Fruit fly (Drosophila melanogaster) Kc167 (cell line): ENCODE data around the gene CG17746.

ENCODE experiments used
- Myc ChIP-seq: fragments of >200 bp; optimal IDR thresholded peaks from 2 replicates; lab custom pipeline; 2017; ENCODE audit warnings: missing external identifiers
- Sin3A ChIP-seq: fragments of >200 bp; optimal IDR thresholded peaks from 2 replicates; lab custom pipeline; 2018; ENCODE audit warnings: missing external identifiers
- h ChIP-seq: fragments of >200 bp; optimal IDR thresholded peaks from 3 replicates; lab custom pipeline; 2018; ENCODE audit warnings: missing external identifiers
- insv ChIP-seq: fragments of >200 bp; optimal IDR thresholded peaks from 3 replicates; lab custom pipeline; 2018; ENCODE audit warnings: missing external identifiers
- psq ChIP-seq: fragments of >200 bp; optimal IDR thresholded peaks from 2 replicates; lab custom pipeline; 2017; ENCODE audit warnings: missing external identifiers
- ttk ChIP-seq: sonication (Bioruptor generic); optimal IDR thresholded peaks from 2 replicates; lab custom pipeline; 2017; ENCODE audit warnings: missing external identifiers

The CG17746 gene

dm6 chr3L:3197464-3197863 lies 41.9 kb downstream of the CG17746 start, which contains the start of gene CG14966:
Gene CG14966 (minus strand): TSS chr3L:3197631.
- TF ChIP-seq Myc (lab: Kevin White, UChicago) (no peak), insv (lab: Kevin White, UChicago) (no peak), Sin3A (lab: Kevin White, UChicago) (no peak)

- TF ChIP-seq Sin3A (lab: Kevin White, UChicago) = no peak
- no peak for TF ChIP-seq insv (lab: Kevin White, UChicago)
- no peak for TF ChIP-seq ttk (lab: Kevin White, UChicago)
- TF ChIP-seq psq (lab: Kevin White, UChicago) = no peak
- no peak for TF ChIP-seq Myc (lab: Kevin White, UChicago)
- no peak for TF ChIP-seq h (lab: Kevin White, UChicago)
These were observed 45.3 kb downstream of the CG17746 start for dm6 chr3L:3194059-3194458.

dm6 chr3L:3192912-3193311 lies 46.5 kb downstream of the CG17746 start, which contains the start of gene Hsp83:
Gene Hsp83 (plus strand): TSS chr3L:3192969.
- TF ChIP-seq h (lab: Kevin White, UChicago) (no peak), insv (lab: Kevin White, UChicago) (peak; percentile 70)

dm6 chr3L:3192333-3192894 lies 47.0 kb downstream of the CG17746 start, which contains the start of gene CG14965:
Gene CG14965 (minus strand): TSS chr3L:3192491.
- TF ChIP-seq Myc (lab: Kevin White, UChicago) (no peak), ttk (lab: Kevin White, UChicago) (no peak), h (lab: Kevin White, UChicago) (no peak), psq (lab: Kevin White, UChicago) (no peak), Sin3A (lab: Kevin White, UChicago) (no peak), insv (lab: Kevin White, UChicago) (no peak)

dm6 chr3L:3189647-3190046 lies 49.7 kb downstream of the CG17746 start, which contains the start of the genes CG42525 and CG14958:
Gene CG42525 (minus strand): TSS chr3L:3189747.
Gene CG14958 (plus strand): TSS chr3L:3189978.
- TF ChIP-seq psq (lab: Kevin White, UChicago) (no peak), Sin3A (lab: Kevin White, UChicago) (no peak), h (lab: Kevin White, UChicago) (no peak), ttk (lab: Kevin White, UChicago) (no peak), insv (lab: Kevin White, UChicago) (no peak), Myc (lab: Kevin White, UChicago) (no peak)

- no peak for TF ChIP-seq ttk (lab: Kevin White, UChicago)
- TF ChIP-seq Myc (lab: Kevin White, UChicago) = no peak
- no peak for TF ChIP-seq psq (lab: Kevin White, UChicago)
- no peak for TF ChIP-seq Sin3A (lab: Kevin White, UChicago)
- no peak for TF ChIP-seq insv (lab: Kevin White, UChicago)
- TF ChIP-seq h (lab: Kevin White, UChicago) = no peak
These were observed 52.1 kb downstream of the CG17746 start, which contains the start of gene CG14957 for dm6 chr3L:3187263-3187662. Gene CG14957 (plus strand): TSS chr3L:3187563.
